Fruit fly (Drosophila melanogaster): ENCODE data around the gene Alp1.

Gene Alp1

dm6 chr3L:21444719-21445118 lies at the start of gene Alp1:
TSS of gene Alp1 (minus strand) at chr3L:21444819.
- TF ChIP-seq CG2875 (GFP tag; optimal IDR thresholded peaks at IDR 0.05) (no peak), cwo (GFP tag; optimal IDR thresholded peaks at IDR 0.05) (no peak), CG11696 (GFP tag; IDR thresholded peaks at IDR 0.05) (no peak), CG13424 (tag; optimal IDR thresholded peaks at IDR 0.05) (no peak), CG16779 (GFP tag; IDR thresholded peaks at IDR 0.05) (no peak), vvl (GFP tag; IDR thresholded peaks at IDR 0.05) (0 out of 2 replicates have a peak, but pooled peaks have one; percentile 23), Med (GFP tag) (peak; percentile 69), CG4328 (GFP tag; optimal IDR thresholded peaks at IDR 0.05) (no peak), ems (GFP tag; optimal IDR thresholded peaks at IDR 0.05) (no peak), aop (GFP tag; IDR thresholded peaks at IDR 0.05) (no peak), CG8924 (tag; optimal IDR thresholded peaks at IDR 0.05) (no peak), CG10959 (GFP tag; IDR thresholded peaks at IDR 0.05) (no peak), zen (tag; optimal IDR thresholded peaks at IDR 0.05) (no peak), CG4424 (GFP tag; optimal IDR thresholded peaks at IDR 0.05) (no peak), CG11398 (GFP tag; optimal IDR thresholded peaks at IDR 0.05) (no peak), CG5245 (GFP tag; optimal IDR thresholded peaks at IDR 0.05) (no peak), Ets65A (GFP tag) (peak; percentile 86), CG2199 (GFP tag; IDR thresholded peaks at IDR 0.05) (0 out of 3 replicates have a peak, but pooled peaks have one; percentile 28)

dm6 chr3L:21492723-21493316 lies 48.2 kb upstream of the Alp1 start, which contains the start of the genes CG7202 and CG7519:
TSS of gene CG7202 (minus strand) at chr3L:21492773.
TSS of gene CG7519 (plus strand) at chr3L:21493083.
- no peak for TF ChIP-seq CG34376 (GFP tag; optimal IDR thresholded peaks at IDR 0.05)
- TF ChIP-seq gfzf (GFP tag; optimal IDR thresholded peaks at IDR 0.05) = peak; percentile 67
- TF ChIP-seq CG2120 (GFP tag; optimal IDR thresholded peaks at IDR 0.05) = no peak
- TF ChIP-seq Ravus (GFP tag; IDR thresholded peaks at IDR 0.05) = no peak
- TF ChIP-seq Med (GFP tag) = peak; percentile 24
- no peak for TF ChIP-seq CG2889 (GFP tag; IDR thresholded peaks at IDR 0.05)
- no peak for TF ChIP-seq Hr39 (optimal IDR thresholded peaks at IDR 0.05)
- no peak for TF ChIP-seq Ets97D (GFP tag; optimal IDR thresholded peaks at IDR 0.05)
- no peak for TF ChIP-seq CG8765 (GFP tag; IDR thresholded peaks at IDR 0.05)
- TF ChIP-seq lov (optimal IDR thresholded peaks at IDR 0.05) = no peak
- TF ChIP-seq lov (GFP tag; IDR thresholded peaks at IDR 0.05) = no peak
- no peak for TF ChIP-seq CG8359 (GFP tag; optimal IDR thresholded peaks at IDR 0.05; ENCODE audit: borderline replicate concordance)
- TF ChIP-seq CG17829 (tag; optimal IDR thresholded peaks at IDR 0.05) = peak; percentile 14
- TF ChIP-seq trem (tag; optimal IDR thresholded peaks at IDR 0.05) = peak; percentile 47
- TF ChIP-seq CG12155 (GFP tag; optimal IDR thresholded peaks at IDR 0.05) = no peak
- no peak for TF ChIP-seq H2.0 (GFP tag; IDR thresholded peaks at IDR 0.05)
- no peak for TF ChIP-seq p53 (GFP tag; optimal IDR thresholded peaks at IDR 0.05)
- no peak for TF ChIP-seq CG18011 (GFP tag; optimal IDR thresholded peaks at IDR 0.05)
- TF ChIP-seq Usf (GFP tag; optimal IDR thresholded peaks at IDR 0.05) = no peak
- peak; percentile 55 for TF ChIP-seq CG9797 (GFP tag; optimal IDR thresholded peaks at IDR 0.05)
- TF ChIP-seq CG8944 (GFP tag; optimal IDR thresholded peaks at IDR 0.05) = no peak
- no peak for TF ChIP-seq Hr3 (GFP tag; optimal IDR thresholded peaks at IDR 0.05)
- TF ChIP-seq CG12744 (GFP tag; optimal IDR thresholded peaks at IDR 0.05) = no peak
- TF ChIP-seq CG3995 (GFP tag; optimal IDR thresholded peaks at IDR 0.05) = peak; percentile 43
- TF ChIP-seq CG4617 (GFP tag; optimal IDR thresholded peaks at IDR 0.05; ENCODE audit: borderline replicate concordance) = peak; percentile 64
- peak; percentile 55 for TF ChIP-seq MESR4 (GFP tag; optimal IDR thresholded peaks at IDR 0.05)
- TF ChIP-seq nerfin-1 (tag; optimal IDR thresholded peaks at IDR 0.05) = peak; percentile 33
- no peak for TF ChIP-seq Hmr (GFP tag; optimal IDR thresholded peaks at IDR 0.05)
- peak; percentile 45; the same call in 1 of the 2 replicates for TF ChIP-seq MBD-R2 (GFP tag; IDR thresholded peaks at IDR 0.05)
- TF ChIP-seq CG1602 (GFP tag; optimal IDR thresholded peaks at IDR 0.05) = no peak
- TF ChIP-seq slp2 (GFP tag; optimal IDR thresholded peaks at IDR 0.05) = no peak
- no peak for TF ChIP-seq CG10959 (GFP tag; IDR thresholded peaks at IDR 0.05)
- TF ChIP-seq CG10147 (GFP tag; optimal IDR thresholded peaks at IDR 0.05) = no peak
- TF ChIP-seq pzg (GFP tag; optimal IDR thresholded peaks at IDR 0.05) = peak; percentile 35
- TF ChIP-seq CG14710 (tag; optimal IDR thresholded peaks at IDR 0.05) = peak; percentile 9

All from whole organism, embryonic.